Fruit fly (Drosophila melanogaster): ENCODE measurements around the gene Cralbp.

Cralbp gene

DNA sequence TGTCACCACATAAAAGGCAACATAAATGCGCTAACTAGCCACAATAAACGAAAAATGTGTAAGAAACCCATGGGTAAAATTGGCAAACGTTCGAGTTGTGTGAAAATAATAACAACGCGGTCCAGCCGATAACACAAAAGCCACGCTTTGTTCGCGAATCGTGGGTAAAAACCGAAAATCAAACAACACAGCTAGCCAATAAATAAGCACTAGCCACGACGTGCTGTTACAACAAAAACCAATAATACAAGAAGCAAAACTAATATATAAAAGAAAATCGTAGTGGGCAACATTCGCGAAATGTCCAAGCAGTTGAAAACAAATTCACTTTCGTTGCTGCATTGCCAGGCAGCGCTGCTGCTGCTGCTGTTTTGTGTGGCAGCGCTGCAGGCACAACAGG lies 16.2 kb upstream of the Cralbp start, which contains the start of gene CG42272:
Gene CG42272, plus strand, starts transcription at position 301 of the 400 bp plus-strand sequence.
- TF ChIP-seq CG14655 (GFP tag; optimal IDR thresholded peaks at IDR 0.05): no peak
- no peak for TF ChIP-seq rn (GFP tag; IDR thresholded peaks at IDR 0.05)
- TF ChIP-seq Pif1A (GFP tag; optimal IDR thresholded peaks at IDR 0.05): no peak
- no peak for TF ChIP-seq CG10348 (GFP tag; IDR thresholded peaks at IDR 0.05)
- TF ChIP-seq CG15710 (tag; optimal IDR thresholded peaks at IDR 0.05): no peak
- TF ChIP-seq EcR (GFP tag; optimal IDR thresholded peaks at IDR 0.05): no peak
- no peak for TF ChIP-seq CG4496 (GFP tag; IDR thresholded peaks at IDR 0.05)
- TF ChIP-seq CG32121 (GFP tag; IDR thresholded peaks at IDR 0.05): no peak
- TF ChIP-seq CG17806 (tag; optimal IDR thresholded peaks at IDR 0.05): no peak
- TF ChIP-seq CG34367 (tag; optimal IDR thresholded peaks at IDR 0.05): no peak
- TF ChIP-seq CG8159 (tag; optimal IDR thresholded peaks at IDR 0.05): no peak
- no peak for TF ChIP-seq CG13204 (GFP tag; optimal IDR thresholded peaks at IDR 0.05)
- no peak for TF ChIP-seq Ets98B (GFP tag; IDR thresholded peaks at IDR 0.05)
- no peak for TF ChIP-seq CG8301 (tag; optimal IDR thresholded peaks at IDR 0.05)
- TF ChIP-seq CG12605 (GFP tag; IDR thresholded peaks at IDR 0.05): no peak
- no peak for TF ChIP-seq CG9948 (tag; optimal IDR thresholded peaks at IDR 0.05)

DNA sequence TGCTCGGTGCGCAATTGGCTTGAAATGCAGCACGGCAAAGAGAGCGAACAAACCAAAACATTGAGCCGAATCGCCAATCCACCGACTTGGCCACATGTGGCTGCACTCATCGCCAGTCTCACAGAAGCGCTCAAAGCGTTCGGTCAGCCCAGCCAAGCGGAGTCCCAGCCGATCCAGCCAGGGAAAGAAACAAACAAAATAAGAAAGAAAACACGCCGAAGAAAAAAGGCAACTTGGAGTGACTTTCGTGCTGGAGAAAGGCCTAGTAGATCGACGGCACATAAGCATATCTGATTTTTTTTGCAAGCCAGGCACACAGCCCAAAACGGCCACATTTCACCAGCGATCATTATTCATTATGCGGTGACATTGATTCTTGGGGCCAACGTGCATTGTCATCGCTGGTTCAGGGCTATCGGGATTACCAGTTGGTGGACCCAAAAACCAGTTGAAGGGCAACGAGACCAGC lies 15.6 kb upstream of the Cralbp start:
- no peak for TF ChIP-seq fd96Ca (GFP tag; IDR thresholded peaks at IDR 0.05)
- no peak for TF ChIP-seq CG14655 (GFP tag; optimal IDR thresholded peaks at IDR 0.05)
- TF ChIP-seq D1 (tag; optimal IDR thresholded peaks at IDR 0.05): no peak
- TF ChIP-seq CG32121 (GFP tag; IDR thresholded peaks at IDR 0.05): 0 out of 2 replicates have a peak, but pooled peaks have one; percentile 17
- peak; percentile 89 for TF ChIP-seq EcR (GFP tag; optimal IDR thresholded peaks at IDR 0.05)
- TF ChIP-seq CG10348 (GFP tag; IDR thresholded peaks at IDR 0.05): 0 out of 2 replicates have a peak, but pooled peaks have one; percentile 20
- TF ChIP-seq rn (GFP tag; IDR thresholded peaks at IDR 0.05): no peak
- no peak for TF ChIP-seq CG8301 (tag; optimal IDR thresholded peaks at IDR 0.05)
- TF ChIP-seq CG34367 (tag; optimal IDR thresholded peaks at IDR 0.05): no peak
- TF ChIP-seq CG9948 (tag; optimal IDR thresholded peaks at IDR 0.05): no peak
- TF ChIP-seq CG13204 (GFP tag; optimal IDR thresholded peaks at IDR 0.05): no peak
- no peak for TF ChIP-seq Pif1B (GFP tag; optimal IDR thresholded peaks at IDR 0.05)
- TF ChIP-seq Pif1A (GFP tag; optimal IDR thresholded peaks at IDR 0.05): no peak
- no peak for TF ChIP-seq CG15710 (tag; optimal IDR thresholded peaks at IDR 0.05)
- no peak for TF ChIP-seq CG17806 (tag; optimal IDR thresholded peaks at IDR 0.05)
- no peak for TF ChIP-seq Snoo (tag; optimal IDR thresholded peaks at IDR 0.05)
- no peak for TF ChIP-seq CG8159 (tag; optimal IDR thresholded peaks at IDR 0.05)
- TF ChIP-seq Ets98B (GFP tag; IDR thresholded peaks at IDR 0.05): peak; percentile 46; the same call in 1 of the 2 replicates
- TF ChIP-seq CG4496 (GFP tag; IDR thresholded peaks at IDR 0.05): peak; percentile 84
- TF ChIP-seq CG12605 (GFP tag; IDR thresholded peaks at IDR 0.05): peak; percentile 32; the same call in 1 of the 2 replicates
- peak; percentile 15 for TF ChIP-seq gl (tag; optimal IDR thresholded peaks at IDR 0.05)

- TF ChIP-seq CG32121 (GFP tag; IDR thresholded peaks at IDR 0.05) (no peak), CG14655 (GFP tag; optimal IDR thresholded peaks at IDR 0.05) (no peak), Pif1B (GFP tag; optimal IDR thresholded peaks at IDR 0.05) (no peak), D1 (tag; optimal IDR thresholded peaks at IDR 0.05) (no peak), CG9948 (tag; optimal IDR thresholded peaks at IDR 0.05) (no peak), rn (GFP tag; IDR thresholded peaks at IDR 0.05) (no peak), gl (tag; optimal IDR thresholded peaks at IDR 0.05) (no peak), CG4496 (GFP tag; IDR thresholded peaks at IDR 0.05) (no peak), Pif1A (GFP tag; optimal IDR thresholded peaks at IDR 0.05) (no peak), Ets98B (GFP tag; IDR thresholded peaks at IDR 0.05) (no peak), CG34367 (tag; optimal IDR thresholded peaks at IDR 0.05) (no peak), CG15710 (tag; optimal IDR thresholded peaks at IDR 0.05) (no peak), fd96Ca (GFP tag; IDR thresholded peaks at IDR 0.05) (no peak), CG12605 (GFP tag; IDR thresholded peaks at IDR 0.05) (no peak), Snoo (tag; optimal IDR thresholded peaks at IDR 0.05) (no peak), CG8159 (tag; optimal IDR thresholded peaks at IDR 0.05) (no peak), CG10348 (GFP tag; IDR thresholded peaks at IDR 0.05) (no peak)
Observed at dm6 chr3L:5797274-5797673, 10.8 kb upstream of the Cralbp start.

DNA sequence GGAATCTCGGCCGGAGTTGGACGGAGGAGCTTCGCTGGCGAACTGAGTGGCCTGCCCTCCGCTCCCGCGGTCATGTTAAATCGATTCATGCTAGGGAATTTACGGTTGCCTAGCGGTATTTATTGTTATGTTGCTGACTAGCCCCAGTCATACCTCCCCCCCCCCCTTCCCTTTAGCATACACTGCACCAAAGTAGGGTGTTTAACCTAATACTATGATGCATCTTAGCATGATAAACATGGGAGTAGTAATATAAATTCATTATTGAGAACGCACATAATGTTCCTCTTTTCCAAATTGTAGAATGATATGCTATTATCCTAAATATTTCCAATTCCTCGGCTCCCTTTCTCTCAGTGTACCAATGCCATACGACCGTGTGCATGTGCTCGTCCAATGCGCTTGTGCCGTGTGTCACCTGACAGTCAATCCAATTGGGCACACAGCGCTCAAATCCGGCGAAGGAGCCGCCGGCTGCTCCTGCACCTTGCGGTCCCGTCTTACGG lies 10.0 kb upstream of the Cralbp start, which contains the start of gene Tektin-C:
Gene Tektin-C, minus strand, starts transcription at position 51 of the 506 bp plus-strand sequence.
- no peak; the same call in 1 of the 2 replicates for TF ChIP-seq CG32121 (GFP tag; IDR thresholded peaks at IDR 0.05)
- TF ChIP-seq fd96Ca (GFP tag; IDR thresholded peaks at IDR 0.05): peak; percentile 30; the same call in 1 of the 3 replicates

dm6 chr3L:5793967-5794366 lies 7.4 kb upstream of the Cralbp start, which contains the start of gene Bre1:
Gene Bre1, minus strand, starts transcription at chr3L:5794192.
- TF ChIP-seq CG12605 (GFP tag; IDR thresholded peaks at IDR 0.05) (no peak), CG13204 (GFP tag; optimal IDR thresholded peaks at IDR 0.05) (no peak), CG9948 (tag; optimal IDR thresholded peaks at IDR 0.05) (no peak), Snoo (tag; optimal IDR thresholded peaks at IDR 0.05) (no peak), Pif1A (GFP tag; optimal IDR thresholded peaks at IDR 0.05) (no peak), CG32121 (GFP tag; IDR thresholded peaks at IDR 0.05) (no peak), Ets98B (GFP tag; IDR thresholded peaks at IDR 0.05) (no peak), D1 (tag; optimal IDR thresholded peaks at IDR 0.05) (no peak), rn (GFP tag; IDR thresholded peaks at IDR 0.05) (no peak), CG4496 (GFP tag; IDR thresholded peaks at IDR 0.05) (no peak), CG8301 (tag; optimal IDR thresholded peaks at IDR 0.05) (no peak), gl (tag; optimal IDR thresholded peaks at IDR 0.05) (no peak)

- peak; percentile 18 for TF ChIP-seq CG17806 (tag; optimal IDR thresholded peaks at IDR 0.05)
- peak; percentile 32; the same call in 1 of the 2 replicates for TF ChIP-seq Ets98B (GFP tag; IDR thresholded peaks at IDR 0.05)
- no peak for TF ChIP-seq CG4496 (GFP tag; IDR thresholded peaks at IDR 0.05)
- TF ChIP-seq CG34367 (tag; optimal IDR thresholded peaks at IDR 0.05): no peak
- peak; percentile 67 for TF ChIP-seq CG12605 (GFP tag; IDR thresholded peaks at IDR 0.05)
Observed at dm6 chr3L:5789663-5790062, 3.1 kb upstream of the Cralbp start.

Measured in whole organism, pupa.